Fruit fly (Drosophila melanogaster) whole organism, larva: ENCODE results near the gene Rab10.
"Not testable (repeated sequence)": the region's sequence is repeated elsewhere in the genome, so short reads cannot be mapped to it uniquely, and the experiment has no call there.

Source experiments
- noc ChIP-seq: fragments of 200-800 bp; sonication (Bioruptor generic); optimal IDR thresholded peaks from 3 replicates; lab custom pipeline; 2019; ENCODE audit warnings: missing biosample characterization, mild to moderate bottlenecking, missing genetic modification characterization, moderate library complexity

Gene Rab10

DNA sequence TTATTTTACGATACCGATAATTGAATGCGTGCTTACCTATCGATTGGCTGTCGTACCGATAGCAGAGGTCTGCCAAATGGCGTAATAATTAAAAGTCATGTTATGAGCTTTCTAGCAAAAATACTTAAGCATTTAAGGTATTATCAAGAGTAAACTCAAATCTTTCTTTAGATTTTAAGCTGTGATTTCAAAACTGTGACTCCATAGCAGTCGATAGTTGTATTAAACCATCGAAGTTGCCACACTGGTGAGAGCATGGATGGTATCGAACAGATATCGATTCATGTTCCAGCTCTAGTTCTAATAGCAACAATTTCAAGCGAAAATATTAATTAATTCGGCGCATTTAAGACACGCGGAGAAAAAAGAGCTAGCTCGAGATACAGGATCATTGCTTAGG lies at the start of gene Rab10, which contains the start of gene CG17068:
Gene Rab10 (plus strand): TSS at position 270 of the 400 bp plus-strand sequence.
Gene CG17068 (minus strand): TSS at position 25 of the 400 bp plus-strand sequence.
- no peak for TF ChIP-seq noc (tag; lab: Kevin White, UChicago)

DNA sequence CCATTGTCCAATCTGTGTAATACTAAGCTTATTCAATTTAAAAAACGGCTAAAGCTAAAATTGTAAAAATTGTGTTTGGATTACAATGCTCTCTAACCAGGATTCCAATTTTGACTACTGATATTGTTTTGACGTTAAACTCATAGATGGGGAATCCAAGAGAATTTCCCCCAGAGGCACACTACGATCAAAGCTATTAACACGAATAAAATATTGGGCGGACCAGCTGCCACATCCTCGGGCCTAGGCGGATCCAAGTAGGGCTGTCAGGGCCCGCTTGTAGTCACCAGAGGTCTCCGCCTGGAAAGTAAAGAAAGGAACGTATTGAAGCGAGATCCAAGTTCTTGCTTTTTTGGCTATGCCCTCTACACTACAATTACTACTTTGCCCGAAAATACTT lies 49.3 kb upstream of the Rab10 start, which contains the start of gene SdicA:
Gene SdicA (minus strand): TSS at position 101 of the 400 bp plus-strand sequence.
- not testable (repeated sequence) for TF ChIP-seq noc (tag; lab: Kevin White, UChicago)

DNA sequence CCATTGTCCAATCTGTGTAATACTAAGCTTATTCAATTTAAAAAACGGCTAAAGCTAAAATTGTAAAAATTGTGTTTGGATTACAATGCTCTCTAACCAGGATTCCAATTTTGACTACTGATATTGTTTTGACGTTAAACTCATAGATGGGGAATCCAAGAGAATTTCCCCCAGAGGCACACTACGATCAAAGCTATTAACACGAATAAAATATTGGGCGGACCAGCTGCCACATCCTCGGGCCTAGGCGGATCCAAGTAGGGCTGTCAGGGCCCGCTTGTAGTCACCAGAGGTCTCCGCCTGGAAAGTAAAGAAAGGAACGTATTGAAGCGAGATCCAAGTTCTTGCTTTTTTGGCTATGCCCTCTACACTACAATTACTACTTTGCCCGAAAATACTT lies 41.6 kb upstream of the Rab10 start, which contains the start of gene SdicB:
Gene SdicB (minus strand): TSS at position 101 of the 400 bp plus-strand sequence.
- not testable (repeated sequence) for TF ChIP-seq noc (tag; lab: Kevin White, UChicago)

DNA sequence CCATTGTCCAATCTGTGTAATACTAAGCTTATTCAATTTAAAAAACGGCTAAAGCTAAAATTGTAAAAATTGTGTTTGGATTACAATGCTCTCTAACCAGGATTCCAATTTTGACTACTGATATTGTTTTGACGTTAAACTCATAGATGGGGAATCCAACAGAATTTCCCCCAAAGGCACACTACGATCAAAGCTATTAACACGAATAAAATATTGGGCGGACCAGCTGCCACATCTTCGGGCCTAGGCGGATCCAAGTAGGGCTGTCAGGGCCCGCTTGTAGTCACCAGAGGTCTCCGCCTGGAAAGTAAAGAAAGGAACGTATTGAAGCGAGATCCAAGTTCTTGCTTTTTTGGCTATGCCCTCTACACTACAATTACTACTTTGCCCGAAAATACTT lies 34.0 kb upstream of the Rab10 start, which contains the start of gene SdicC:
Gene SdicC (minus strand): TSS at position 101 of the 400 bp plus-strand sequence.
- not testable (repeated sequence) for TF ChIP-seq noc (tag; lab: Kevin White, UChicago)

DNA sequence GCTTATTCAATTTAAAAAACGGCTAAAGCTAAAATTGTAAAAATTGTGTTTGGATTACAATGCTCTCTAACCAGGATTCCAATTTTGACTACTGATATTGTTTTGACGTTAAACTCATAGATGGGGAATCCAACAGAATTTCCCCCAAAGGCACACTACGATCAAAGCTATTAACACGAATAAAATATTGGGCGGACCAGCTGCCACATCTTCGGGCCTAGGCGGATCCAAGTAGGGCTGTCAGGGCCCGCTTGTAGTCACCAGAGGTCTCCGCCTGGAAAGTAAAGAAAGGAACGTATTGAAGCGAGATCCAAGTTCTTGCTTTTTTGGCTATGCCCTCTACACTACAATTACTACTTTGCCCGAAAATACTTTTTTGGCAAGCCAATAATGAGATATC lies 26.2 kb upstream of the Rab10 start, which contains the start of gene Sdic4:
Gene Sdic4 (minus strand): TSS at position 101 of the 400 bp plus-strand sequence.
- not testable (repeated sequence) for TF ChIP-seq noc (tag; lab: Kevin White, UChicago)

DNA sequence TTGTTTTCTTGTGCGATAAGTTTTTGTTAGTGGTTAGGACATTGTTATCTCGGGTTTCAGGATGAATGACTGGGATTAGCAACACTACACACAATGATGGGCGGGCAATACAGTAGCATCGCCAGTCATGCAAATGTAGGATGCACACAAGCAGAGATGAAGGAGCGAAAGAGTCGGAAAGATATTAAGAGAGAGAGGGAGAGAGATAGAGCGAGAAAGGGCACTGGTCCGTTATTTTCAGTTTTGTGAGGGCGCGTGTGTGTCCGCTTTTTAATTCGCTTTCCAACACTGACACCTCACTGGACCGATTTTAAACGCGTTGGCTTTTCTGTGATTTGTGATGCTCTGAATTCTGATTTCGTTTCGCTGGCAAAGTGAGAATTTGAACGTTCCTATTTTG lies 19.5 kb upstream of the Rab10 start:
- TF ChIP-seq noc (tag; lab: Kevin White, UChicago): no peak

DNA sequence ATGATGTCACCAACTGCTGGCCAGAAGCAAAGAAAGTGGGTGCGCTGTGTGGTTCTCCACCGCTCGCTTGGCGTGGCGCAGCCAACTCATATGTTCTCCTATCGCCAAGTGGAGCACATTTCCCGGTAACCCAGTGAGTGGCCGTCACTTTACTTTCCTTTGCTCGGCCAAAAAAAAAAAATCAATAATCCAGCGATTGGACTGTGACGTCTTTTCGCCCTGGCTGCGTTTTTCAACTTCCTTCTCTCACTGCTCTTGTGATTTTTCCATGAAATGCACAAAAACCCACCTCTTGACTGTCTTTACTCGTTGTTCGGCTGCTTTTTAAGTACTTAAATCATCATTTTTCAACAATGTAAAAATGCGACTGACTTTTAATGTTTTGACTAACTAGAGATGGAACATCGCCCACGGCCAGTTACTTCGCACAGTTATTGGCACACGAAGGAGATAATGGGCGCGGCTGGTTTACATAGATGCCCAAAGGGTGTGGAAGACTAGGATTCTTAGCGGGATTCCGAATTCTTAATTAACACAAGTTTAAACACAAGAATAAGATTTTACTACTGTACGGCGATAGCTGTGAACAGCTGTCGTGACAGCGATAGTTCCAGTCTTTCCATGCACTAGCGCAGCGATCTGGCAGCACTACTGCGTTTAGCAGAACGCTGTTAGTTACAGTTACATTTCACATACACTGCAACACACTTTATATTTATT lies 15.2 kb upstream of the Rab10 start, which contains the start of gene sw:
Gene sw (minus strand): TSS at position 589 of the 720 bp plus-strand sequence.
- peak; percentile 38 for TF ChIP-seq noc (tag; lab: Kevin White, UChicago)

DNA sequence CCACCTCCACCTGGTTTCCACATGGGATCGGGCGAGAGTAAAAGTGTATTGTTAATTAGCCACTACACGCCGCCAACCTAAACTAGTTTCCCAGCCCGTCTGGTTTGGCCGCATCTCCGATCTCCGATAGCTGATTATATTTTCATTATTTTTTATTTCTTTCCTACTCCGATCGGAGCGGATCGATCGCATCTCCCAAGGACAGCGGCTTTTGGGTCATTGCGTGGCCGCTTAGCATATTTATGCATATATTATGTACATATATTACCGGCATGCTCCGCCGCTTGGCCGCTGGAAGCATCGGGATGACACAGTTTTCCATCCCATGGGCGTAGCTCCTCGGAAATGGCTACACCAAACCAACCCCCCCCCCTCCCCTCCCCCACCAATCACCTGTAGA lies 13.2 kb upstream of the Rab10 start:
- no peak for TF ChIP-seq noc (tag; lab: Kevin White, UChicago)

DNA sequence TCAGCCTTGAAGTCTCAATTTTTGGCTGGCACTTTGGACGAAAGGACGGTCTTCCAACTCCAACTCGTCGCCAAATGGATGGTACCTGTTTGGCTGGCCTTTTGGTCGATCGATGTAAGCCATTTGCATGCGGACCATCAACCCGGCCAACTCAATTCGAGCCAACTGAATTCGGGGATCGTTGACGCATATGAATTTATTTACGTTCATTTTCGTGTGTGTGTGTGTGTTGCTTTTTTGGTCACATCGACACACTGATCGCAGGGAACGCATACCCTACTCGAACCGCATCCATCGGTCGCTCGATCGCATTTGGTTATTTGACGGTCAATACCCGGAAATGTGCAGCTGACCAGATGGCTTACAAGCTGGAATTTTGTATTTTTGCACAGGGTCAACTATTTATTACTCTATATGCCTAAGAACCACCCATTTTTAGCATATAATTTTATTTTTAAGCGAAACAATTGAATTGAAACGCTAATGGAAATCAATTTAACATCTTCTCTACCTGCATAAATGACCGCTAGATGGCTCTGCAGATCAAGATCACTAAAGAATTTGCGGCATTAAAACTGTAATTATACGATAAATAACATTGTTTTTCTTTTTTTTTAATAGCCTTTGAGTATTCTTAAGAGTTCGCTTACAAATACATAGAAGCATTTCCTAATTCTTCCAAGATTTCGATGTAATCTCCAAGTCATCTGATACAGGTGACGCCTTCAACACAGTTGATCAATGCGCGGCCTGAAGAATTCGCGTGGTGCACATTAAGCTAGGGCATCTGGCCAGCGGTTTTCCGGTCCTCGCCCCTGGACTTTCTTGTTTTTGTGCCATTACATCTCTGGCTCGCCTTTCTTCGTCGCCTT lies 12.2 kb upstream of the Rab10 start:
- no peak for TF ChIP-seq noc (tag; lab: Kevin White, UChicago)

DNA sequence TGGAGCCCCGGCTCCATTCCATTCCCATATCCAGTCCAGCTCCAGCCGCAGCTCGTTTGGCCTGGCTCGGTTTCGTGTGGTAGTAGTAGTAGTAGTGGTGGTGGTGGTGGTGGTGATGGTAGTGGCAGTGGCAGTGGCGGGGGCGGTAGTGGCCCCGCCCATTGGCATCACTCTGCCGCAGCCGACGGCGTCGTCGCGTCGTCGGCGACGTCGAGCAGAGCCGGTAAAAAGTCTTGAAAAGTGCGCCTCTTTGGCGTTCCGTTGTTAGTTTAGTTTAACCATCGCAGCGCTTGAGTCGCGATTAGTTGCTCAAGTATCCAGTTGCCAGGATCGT lies 11.6 kb upstream of the Rab10 start, which contains the start of gene obst-A:
Gene obst-A (plus strand): TSS at position 248 of the 334 bp plus-strand sequence.
- no peak for TF ChIP-seq noc (tag; lab: Kevin White, UChicago)

DNA sequence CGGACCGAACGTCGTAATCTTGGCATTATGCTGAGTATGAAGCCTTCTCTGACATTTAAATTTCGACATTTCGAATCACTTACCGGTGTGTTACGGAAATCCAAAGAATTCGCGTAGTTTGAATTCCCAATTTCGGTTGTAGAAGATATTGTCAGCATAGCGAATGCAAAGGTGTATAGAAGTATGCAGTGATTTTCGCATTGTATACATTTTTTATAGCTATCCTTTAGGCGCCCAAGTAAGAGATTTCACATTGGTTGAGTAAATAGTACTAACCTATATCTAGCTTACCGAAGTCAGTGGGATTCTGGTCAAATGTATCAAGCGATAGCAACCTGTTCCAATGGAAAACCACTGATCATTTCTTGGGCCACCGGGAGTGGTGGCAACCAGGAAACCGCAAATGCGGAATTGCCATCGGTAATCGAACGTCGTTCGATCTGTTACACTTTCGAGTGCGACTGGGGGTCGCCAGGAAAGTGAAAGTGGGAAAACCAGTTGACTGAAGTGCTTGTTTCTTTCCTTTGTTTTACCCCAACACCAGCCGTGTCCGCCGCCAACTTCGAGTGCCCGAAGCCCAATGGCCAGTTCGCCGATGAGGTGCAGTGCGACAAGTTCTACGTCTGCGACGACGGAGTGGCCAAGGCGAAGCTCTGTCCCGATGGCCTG lies 10.5 kb upstream of the Rab10 start:
- no peak for TF ChIP-seq noc (tag; lab: Kevin White, UChicago)

DNA sequence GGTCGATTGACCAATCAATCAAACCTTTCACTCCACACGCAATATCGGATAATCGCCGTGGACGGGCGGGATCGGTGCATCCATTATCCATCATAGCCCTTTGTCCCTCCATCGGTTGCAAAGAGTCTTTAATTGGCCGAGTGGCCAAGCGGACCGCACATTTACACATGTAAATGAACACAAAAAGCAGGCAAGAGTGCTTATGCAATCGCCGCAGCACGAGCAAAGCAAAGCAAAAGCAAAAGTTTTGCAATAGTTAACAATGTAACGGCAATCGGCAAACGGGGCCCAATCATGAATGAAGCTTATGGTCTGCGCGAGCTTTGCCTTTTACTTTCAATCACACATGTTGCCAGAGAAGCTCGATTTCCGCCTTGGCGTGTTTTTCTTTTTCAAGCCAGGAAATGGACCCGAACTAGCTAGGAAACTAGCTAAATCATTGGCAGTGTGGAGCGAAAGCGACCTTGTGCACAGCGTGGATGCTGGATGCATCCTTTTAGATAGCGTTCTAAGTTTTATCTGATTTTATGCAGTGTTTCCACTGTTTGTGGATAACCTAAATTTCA lies 7.8 kb upstream of the Rab10 start:
- no peak for TF ChIP-seq noc (tag; lab: Kevin White, UChicago)

DNA sequence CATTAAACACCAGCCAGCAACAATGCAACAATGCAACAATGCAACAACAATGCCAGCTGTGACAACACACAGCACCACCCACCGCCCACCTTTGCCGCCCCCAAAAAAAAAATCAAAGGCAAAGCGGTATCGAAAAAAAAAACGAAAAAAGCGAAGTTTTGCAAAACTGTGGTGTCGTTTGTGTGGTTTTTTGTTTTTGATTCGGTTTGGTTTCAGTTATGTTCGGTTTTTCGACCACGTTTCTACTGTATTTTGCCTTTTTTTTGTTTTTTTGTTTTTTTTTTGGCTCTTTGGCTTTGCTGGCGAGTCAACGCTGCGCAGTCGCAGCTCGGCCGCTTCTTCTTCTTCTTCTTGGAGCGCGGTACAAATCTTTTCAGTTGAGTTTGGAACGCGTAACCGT lies 6.9 kb upstream of the Rab10 start, which contains the start of gene Peritrophin-A:
Gene Peritrophin-A (plus strand): TSS at position 370 of the 400 bp plus-strand sequence.
- no peak for TF ChIP-seq noc (tag; lab: Kevin White, UChicago)

DNA sequence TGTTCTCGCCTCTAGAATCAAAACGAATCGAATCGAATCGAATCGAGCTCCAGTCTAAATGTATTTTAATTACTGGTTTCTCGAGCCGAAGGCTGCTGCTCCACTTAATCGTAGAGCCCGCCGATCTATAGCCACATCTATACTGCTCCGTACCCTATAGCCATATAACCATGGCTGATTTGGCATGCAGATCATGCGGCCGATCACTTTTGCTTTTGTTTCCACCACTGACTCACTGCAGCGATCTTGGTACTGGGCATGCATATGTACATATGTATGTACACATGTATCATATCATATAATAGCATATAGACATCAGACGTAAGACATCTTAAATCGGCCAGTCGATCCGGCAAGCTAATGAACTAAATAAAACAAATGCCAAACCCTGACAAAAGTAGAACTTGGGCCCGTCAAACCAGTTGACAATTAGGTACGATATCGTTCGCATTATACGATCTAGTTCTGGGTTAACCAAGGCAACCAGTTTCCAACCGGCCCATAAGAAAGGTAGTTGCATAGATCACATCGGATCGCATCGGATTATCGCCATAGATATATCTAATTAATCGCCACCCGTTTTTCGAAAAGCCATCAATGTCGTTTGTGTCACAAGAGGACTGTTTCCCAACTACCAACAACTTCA lies 5.8 kb upstream of the Rab10 start:
- no peak for TF ChIP-seq noc (tag; lab: Kevin White, UChicago)
